Fruit fly (Drosophila melanogaster) whole organism, embryonic: ENCODE data around the gene CG8564.

ENCODE experiments used
- Ada2b ChIP-seq: fragments of 200-800 bp; sonication (Bioruptor generic); IDR thresholded peaks from 2 replicates; pipeline ENCODE4 v1.3.6; 2022; ENCODE audit warnings: missing biosample characterization, missing genetic modification characterization
- CG10321 ChIP-seq: fragments of 200-800 bp; sonication (Bioruptor generic); IDR thresholded peaks from 2 replicates; pipeline ENCODE4 v1.3.6; 2022; ENCODE audit warnings: missing biosample characterization, missing genetic modification characterization
- CG10543 ChIP-seq: fragments of 200-800 bp; sonication (Bioruptor generic); optimal IDR thresholded peaks from 3 replicates; lab custom pipeline; 2017; ENCODE audit warnings: missing biosample characterization, mild to moderate bottlenecking, missing genetic modification characterization, moderate library complexity
- CG11504 ChIP-seq: fragments of 200-800 bp; sonication (Bioruptor generic); optimal IDR thresholded peaks from 3 replicates; lab custom pipeline; 2019; ENCODE audit warnings: missing biosample characterization, mild to moderate bottlenecking, missing genetic modification characterization, moderate library complexity
- CG11696 ChIP-seq: fragments of 200-800 bp; sonication (Bioruptor generic); IDR thresholded peaks from 2 replicates; pipeline ENCODE4 v1.3.6; 2022; ENCODE audit warnings: missing biosample characterization, missing genetic modification characterization
- CG14710 ChIP-seq: fragments of 200-800 bp; sonication (Bioruptor generic); optimal IDR thresholded peaks from 3 replicates; lab custom pipeline; 2019; ENCODE audit warnings: missing biosample characterization, mild to moderate bottlenecking, missing genetic modification characterization, moderate library complexity
- CG1603 ChIP-seq: fragments of 200-800 bp; sonication (Bioruptor generic); optimal IDR thresholded peaks from 2 replicates; lab custom pipeline; 2019; ENCODE audit warnings: missing biosample characterization, mild to moderate bottlenecking, missing genetic modification characterization, moderate library complexity
- CG2120 ChIP-seq: fragments of 200-800 bp; sonication (Bioruptor generic); optimal IDR thresholded peaks from 3 replicates; lab custom pipeline; 2016; ENCODE audit warnings: missing biosample characterization, missing genetic modification characterization
- CG2712 ChIP-seq: fragments of 200-800 bp; optimal IDR thresholded peaks from 3 replicates; lab custom pipeline; 2019; ENCODE audit warnings: missing biosample characterization, mild to moderate bottlenecking, missing genetic modification characterization, moderate library complexity
- CG31365 ChIP-seq: fragments of 200-800 bp; sonication (Bioruptor generic); optimal IDR thresholded peaks from 2 replicates; lab custom pipeline; 2018; ENCODE audit warnings: missing biosample characterization, mild to moderate bottlenecking, missing genetic modification characterization
- CG32532 ChIP-seq: fragments of 200-800 bp; sonication (Bioruptor generic); IDR thresholded peaks from 2 replicates; pipeline ENCODE4 v1.3.6; 2022; ENCODE audit warnings: missing biosample characterization, missing genetic modification characterization
- CG34224 ChIP-seq: fragments of 200-800 bp; sonication (Bioruptor generic); IDR thresholded peaks from 3 replicates; pipeline ENCODE4 v1.3.6; 2022; ENCODE audit warnings: missing biosample characterization, missing genetic modification characterization; ENCODE audit not compliant: partially characterized antibody
- CG4360 ChIP-seq: fragments of 200-800 bp; sonication (Bioruptor generic); IDR thresholded peaks from 2 replicates; pipeline ENCODE4 v1.3.6; 2022; ENCODE audit warnings: missing biosample characterization, missing genetic modification characterization
- CG6791 ChIP-seq: fragments of 200-800 bp; sonication (Bioruptor generic); IDR thresholded peaks from 3 replicates; pipeline ENCODE4 v1.3.6; 2022; ENCODE audit warnings: missing biosample characterization, missing genetic modification characterization; ENCODE audit not compliant: partially characterized antibody
- CG7839 ChIP-seq: fragments of 200-800 bp; sonication (Bioruptor generic); optimal IDR thresholded peaks from 3 replicates; lab custom pipeline; 2018; ENCODE audit warnings: missing biosample characterization, mild to moderate bottlenecking, missing genetic modification characterization, moderate library complexity
- CG8281 ChIP-seq: fragments of 200-800 bp; sonication (Bioruptor generic); optimal IDR thresholded peaks from 2 replicates; lab custom pipeline; 2018; ENCODE audit warnings: missing biosample characterization, mild to moderate bottlenecking, missing genetic modification characterization, moderate library complexity
- CG8290 ChIP-seq, 3 experiments: fragments of 200-800 bp; sonication (Bioruptor generic); optimal IDR thresholded peaks; 2 replicates each; lab custom pipeline; 2016 to 2019; ENCODE audit warnings: missing biosample characterization in 3 of 3, missing genetic modification characterization in 3 of 3, mild to moderate bottlenecking in 2 of 3, moderate library complexity in 1 of 3
- CG8388 ChIP-seq: fragments of 200-800 bp; sonication (Bioruptor generic); optimal IDR thresholded peaks from 2 replicates; lab custom pipeline; 2019; ENCODE audit warnings: missing biosample characterization, mild to moderate bottlenecking, missing genetic modification characterization, moderate library complexity
- CG9727 ChIP-seq: fragments of 200-800 bp; sonication (Bioruptor generic); optimal IDR thresholded peaks from 3 replicates; lab custom pipeline; 2017; ENCODE audit warnings: missing biosample characterization, mild to moderate bottlenecking, missing genetic modification characterization
- D19A ChIP-seq: fragments of 200-800 bp; optimal IDR thresholded peaks from 3 replicates; lab custom pipeline; 2019; ENCODE audit warnings: missing biosample characterization, mild to moderate bottlenecking, missing genetic modification characterization, moderate library complexity
- Drgx ChIP-seq: fragments of 200-800 bp; sonication (Bioruptor generic); IDR thresholded peaks from 2 replicates; pipeline ENCODE4 v1.3.6; 2022; ENCODE audit warnings: missing biosample characterization, missing genetic modification characterization
- Hr51 ChIP-seq, 2 experiments: fragments of 200-800 bp; sonication (Bioruptor generic); optimal IDR thresholded peaks; 2 replicates in 1 of 2; 3 replicates in 1 of 2; lab custom pipeline; 2016 to 2018; ENCODE audit warnings: missing biosample characterization in 2 of 2, missing genetic modification characterization in 2 of 2, mild to moderate bottlenecking in 1 of 2, moderate library complexity in 1 of 2
- MESR4 ChIP-seq: fragments of 200-800 bp; sonication (Bioruptor generic); optimal IDR thresholded peaks from 2 replicates; lab custom pipeline; 2018; ENCODE audit warnings: missing biosample characterization, mild to moderate bottlenecking, missing genetic modification characterization, moderate library complexity
- Meics ChIP-seq: fragments of 200-800 bp; sonication (Bioruptor generic); optimal IDR thresholded peaks from 2 replicates; lab custom pipeline; 2017; ENCODE audit warnings: missing biosample characterization, mild to moderate bottlenecking, missing genetic modification characterization
- Sox102F ChIP-seq: fragments of 200-800 bp; sonication (Bioruptor generic); optimal IDR thresholded peaks from 2 replicates; lab custom pipeline; 2018; ENCODE audit warnings: missing biosample characterization, mild to moderate bottlenecking, missing genetic modification characterization, moderate library complexity
- Trl ChIP-seq, 3 experiments: fragments of >200 bp in 2 of 3; fragments of 200-800 bp in 1 of 3; sonication (Bioruptor generic) in 1 of 3; optimal IDR thresholded peaks; 2 replicates in 1 of 3; 3 replicates in 2 of 3; lab custom pipeline; 2016 to 2017; ENCODE audit warnings: missing biosample characterization in 1 of 3, missing genetic modification characterization in 1 of 3
- abd-A ChIP-seq: fragments of 200-800 bp; sonication (Bioruptor generic); optimal IDR thresholded peaks from 3 replicates; lab custom pipeline; 2019; ENCODE audit warnings: missing biosample characterization, mild to moderate bottlenecking, missing genetic modification characterization, moderate library complexity
- ac ChIP-seq: fragments of 200-800 bp; sonication (Bioruptor generic); optimal IDR thresholded peaks from 3 replicates; lab custom pipeline; 2017; ENCODE audit warnings: missing biosample characterization, mild to moderate bottlenecking, missing genetic modification characterization
- amos ChIP-seq: fragments of 200-800 bp; sonication (Bioruptor generic); IDR thresholded peaks from 2 replicates; pipeline ENCODE4 v1.3.6; 2022; ENCODE audit warnings: missing biosample characterization, missing genetic modification characterization; ENCODE audit not compliant: partially characterized antibody
- az2 ChIP-seq: fragments of 200-800 bp; sonication (Bioruptor generic); optimal IDR thresholded peaks from 3 replicates; lab custom pipeline; 2016; ENCODE audit warnings: missing biosample characterization, missing genetic modification characterization
- cg ChIP-seq: fragments of 200-800 bp; sonication (Bioruptor generic); optimal IDR thresholded peaks from 3 replicates; lab custom pipeline; 2019; ENCODE audit warnings: missing biosample characterization, mild to moderate bottlenecking, missing genetic modification characterization, moderate library complexity
- chinmo ChIP-seq: fragments of 200-800 bp; sonication (Bioruptor generic); IDR thresholded peaks from 4 replicates; pipeline ENCODE4 v1.3.6; 2022; ENCODE audit warnings: missing biosample characterization, missing genetic modification characterization; ENCODE audit not compliant: partially characterized antibody
- dmrt11E ChIP-seq: fragments of 200-800 bp; sonication (Bioruptor generic); optimal IDR thresholded peaks from 3 replicates; lab custom pipeline; 2018; ENCODE audit warnings: missing biosample characterization, mild to moderate bottlenecking, missing genetic modification characterization, moderate library complexity
- dmrt99B ChIP-seq: fragments of 200-800 bp; sonication (Bioruptor generic); optimal IDR thresholded peaks from 2 replicates; lab custom pipeline; 2018; ENCODE audit warnings: missing biosample characterization, mild to moderate bottlenecking, missing genetic modification characterization, moderate library complexity
- fd96Cb ChIP-seq: fragments of 200-800 bp; sonication (Bioruptor generic); optimal IDR thresholded peaks from 2 replicates; lab custom pipeline; 2018; ENCODE audit warnings: missing biosample characterization, mild to moderate bottlenecking, missing genetic modification characterization, moderate library complexity
- gfzf ChIP-seq: fragments of 200-800 bp; sonication (Bioruptor generic); optimal IDR thresholded peaks from 2 replicates; lab custom pipeline; 2016; ENCODE audit warnings: missing biosample characterization, mild to moderate bottlenecking, missing genetic modification characterization, moderate library complexity
- insv ChIP-seq, 2 experiments: fragments of 200-800 bp; sonication (Bioruptor generic); optimal IDR thresholded peaks; 3 replicates each; lab custom pipeline; 2016 to 2018; ENCODE audit warnings: missing biosample characterization in 2 of 2, missing genetic modification characterization in 2 of 2
- jumu ChIP-seq: fragments of 200-800 bp; sonication (Bioruptor generic); optimal IDR thresholded peaks from 3 replicates; lab custom pipeline; 2016; ENCODE audit warnings: missing biosample characterization, missing genetic modification characterization
- lab ChIP-seq: fragments of 200-800 bp; sonication (Bioruptor generic); optimal IDR thresholded peaks from 3 replicates; lab custom pipeline; 2017; ENCODE audit warnings: missing biosample characterization, missing genetic modification characterization, mild to moderate bottlenecking, moderate library complexity, missing genetic modification reagents
- odd ChIP-seq: fragments of 200-800 bp; sonication (Bioruptor generic); optimal IDR thresholded peaks from 2 replicates; lab custom pipeline; 2017; ENCODE audit warnings: missing biosample characterization, mild to moderate bottlenecking, missing genetic modification characterization
- onecut ChIP-seq: fragments of 200-800 bp; sonication (Bioruptor generic); IDR thresholded peaks from 2 replicates; pipeline ENCODE4 v1.3.6; 2022; ENCODE audit warnings: missing biosample characterization, missing genetic modification characterization
- rib ChIP-seq: fragments of 200-800 bp; sonication (Bioruptor generic); IDR thresholded peaks from 2 replicates; pipeline ENCODE4 v1.3.6; 2022; ENCODE audit warnings: missing biosample characterization, missing genetic modification characterization
- row ChIP-seq: fragments of 200-800 bp; sonication (Bioruptor generic); IDR thresholded peaks from 3 replicates; pipeline ENCODE4 v1.3.6; 2022; ENCODE audit warnings: missing biosample characterization, missing genetic modification characterization
- sd ChIP-seq: fragments of 200-800 bp; sonication (Bioruptor generic); optimal IDR thresholded peaks from 3 replicates; lab custom pipeline; 2018; ENCODE audit warnings: missing biosample characterization, mild to moderate bottlenecking, missing genetic modification characterization, moderate library complexity
- tap ChIP-seq: fragments of 200-800 bp; optimal IDR thresholded peaks from 3 replicates; lab custom pipeline; 2019; ENCODE audit warnings: missing biosample characterization, mild to moderate bottlenecking, missing genetic modification characterization, moderate library complexity
- ttk ChIP-seq: fragments of 200-800 bp; sonication (Bioruptor generic); IDR thresholded peaks from 2 replicates; pipeline ENCODE4 v2.1.2; 2022; ENCODE audit warnings: missing biosample characterization, missing genetic modification characterization
- vfl ChIP-seq: fragments of 200-800 bp; sonication (Bioruptor generic); optimal IDR thresholded peaks from 2 replicates; lab custom pipeline; 2016; ENCODE audit warnings: missing biosample characterization, missing genetic modification characterization

The CG8564 gene

DNA sequence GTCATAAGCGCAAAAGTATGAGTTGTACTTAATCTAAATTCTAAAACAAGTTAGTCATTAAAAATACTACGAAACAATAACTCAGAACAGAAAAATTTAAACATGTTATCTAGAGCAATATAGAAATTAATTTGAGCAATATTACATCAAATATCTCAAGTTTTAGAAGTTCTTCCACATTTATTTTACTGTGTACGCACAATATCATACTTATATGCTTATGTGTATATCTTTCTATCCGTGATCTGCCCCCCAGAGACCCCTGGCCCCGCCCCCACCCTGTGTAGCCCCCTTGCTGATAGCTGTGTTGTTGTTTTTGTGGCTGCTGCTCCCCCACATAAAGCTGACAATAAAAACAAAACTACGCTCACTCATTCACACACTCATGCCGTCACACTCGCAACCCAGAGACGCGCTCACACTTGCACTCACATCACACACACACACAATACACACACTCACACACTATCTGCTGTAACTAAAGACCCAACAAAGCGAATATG, 45.7 kb upstream of the CG8564 start:
- TF ChIP-seq ttk (GFP tag; lab: Robert Waterston, UW) (peak; percentile 49), CG2120 (GFP tag; lab: Kevin White, UChicago) (no peak), CG8281 (tag; lab: Kevin White, UChicago) (peak; percentile 74), CG32532 (peak; percentile 61; the same call in 1 of the 2 replicates), D19A (peak; percentile 27), CG9727 (GFP tag; lab: Kevin White, UChicago) (peak; percentile 9), Trl (optimal IDR thresholded peaks at IDR 0.05; lab: Kevin White, UChicago) (peak; percentile 24 to 50), Trl (GFP tag; optimal IDR thresholded peaks at IDR 0.05; lab: Kevin White, UChicago) (no peak), CG6791 (GFP tag; lab: Robert Waterston, UW) (peak; percentile 10; the same call in 1 of the 3 replicates), fd96Cb (peak; percentile 2), CG8388 (GFP tag; lab: Kevin White, UChicago) (peak; percentile 11), amos (peak; percentile 5; the same call in 1 of the 2 replicates), gfzf (no peak), CG11504 (tag; lab: Kevin White, UChicago) (peak; percentile 40), MESR4 (GFP tag; lab: Kevin White, UChicago) (no peak), CG11696 (GFP tag; lab: Robert Waterston, UW) (no peak), tap (tag; lab: Kevin White, UChicago) (no peak), Ada2b (GFP tag; lab: Robert Waterston, UW) (0 out of 2 replicates have a peak, but pooled peaks have one; percentile 22), row (GFP tag; lab: Robert Waterston, UW) (peak; percentile 48; the same call in 1 of the 3 replicates), sd (tag; lab: Kevin White, UChicago) (peak; percentile 28), dmrt99B (tag; lab: Kevin White, UChicago) (peak; percentile 33), onecut (no peak), CG10543 (GFP tag; lab: Kevin White, UChicago) (peak; percentile 49), Hr51 (GFP tag; optimal IDR thresholded peaks at IDR 0.05; lab: Kevin White, UChicago) (peak in 1 of 2 experiments; percentile 29), rib (GFP tag; lab: Robert Waterston, UW) (peak; percentile 76), CG2712 (tag; lab: Kevin White, UChicago) (peak; percentile 46), CG1603 (tag; lab: Kevin White, UChicago) (peak; percentile 30), CG34224 (0 out of 3 replicates have a peak, but pooled peaks have one; percentile 15), ac (GFP tag; lab: Kevin White, UChicago) (no peak), abd-A (tag; lab: Kevin White, UChicago) (peak; percentile 19), Sox102F (peak; percentile 35), CG14710 (tag; lab: Kevin White, UChicago) (peak; percentile 19), CG4360 (GFP tag; lab: Robert Waterston, UW) (peak; percentile 82), az2 (GFP tag; lab: Kevin White, UChicago) (no peak), cg (peak; percentile 78), CG31365 (tag; lab: Kevin White, UChicago) (no peak), insv (GFP tag; optimal IDR thresholded peaks at IDR 0.05; lab: Kevin White, UChicago) (no peak), Drgx (GFP tag; lab: Robert Waterston, UW) (peak; percentile 63), CG7839 (tag; lab: Kevin White, UChicago) (peak; percentile 27), CG8290 (GFP tag; optimal IDR thresholded peaks at IDR 0.05; lab: Kevin White, UChicago) (no peak), CG8290 (tag; optimal IDR thresholded peaks at IDR 0.05; lab: Kevin White, UChicago) (peak in 1 of 2 experiments; percentile 51), CG10321 (peak; percentile 6; the same call in 1 of the 2 replicates), Meics (GFP tag; lab: Kevin White, UChicago) (peak; percentile 12), vfl (GFP tag; lab: Kevin White, UChicago) (no peak), chinmo (peak; percentile 85; the same call in 2 of the 4 replicates), jumu (GFP tag; lab: Kevin White, UChicago) (no peak), lab (GFP tag; lab: Kevin White, UChicago) (peak; percentile 4), dmrt11E (tag; lab: Kevin White, UChicago) (peak; percentile 38), odd (no peak)
